Fruit fly (Drosophila melanogaster): ENCODE measurements around the gene CG13102.

Gene CG13102

dm6 chr2L:8984614-8985318 lies 27.2 kb upstream of the CG13102 start, which contains the start of gene CG13101 (continued):
- 0 out of 2 replicates have a peak, but pooled peaks have one; percentile 46 for TF ChIP-seq Lim3 (GFP tag; IDR thresholded peaks at IDR 0.05)
- TF ChIP-seq sd (tag; optimal IDR thresholded peaks at IDR 0.05), result peak; percentile 84
- TF ChIP-seq zen (tag; optimal IDR thresholded peaks at IDR 0.05), result peak; percentile 89
- TF ChIP-seq trem (tag; optimal IDR thresholded peaks at IDR 0.05), result peak; percentile 88
- TF ChIP-seq Ets97D (GFP tag; optimal IDR thresholded peaks at IDR 0.05), result peak; percentile 53
- TF ChIP-seq Dref (GFP tag; IDR thresholded peaks at IDR 0.05), result no peak
- TF ChIP-seq mld (GFP tag; IDR thresholded peaks at IDR 0.05; ENCODE audit: partially characterized antibody), result no peak
- peak; percentile 77 for TF ChIP-seq ac (GFP tag; optimal IDR thresholded peaks at IDR 0.05)
- peak; percentile 24 for TF ChIP-seq CG4328 (GFP tag; optimal IDR thresholded peaks at IDR 0.05)
- peak; percentile 89 for TF ChIP-seq CG15601 (tag; optimal IDR thresholded peaks at IDR 0.05)
- TF ChIP-seq Tbp (GFP tag; optimal IDR thresholded peaks at IDR 0.05), result no peak
- TF ChIP-seq zfh1 (GFP tag; IDR thresholded peaks at IDR 0.05), result peak; percentile 94
- TF ChIP-seq CG9932 (GFP tag; IDR thresholded peaks at IDR 0.05), result peak; percentile 93
- TF ChIP-seq pita (GFP tag; optimal IDR thresholded peaks at IDR 0.05), result no peak
- no peak for TF ChIP-seq hb (GFP tag; IDR thresholded peaks at IDR 0.05; ENCODE audit: partially characterized antibody)
- TF ChIP-seq nerfin-2 (GFP tag; IDR thresholded peaks at IDR 0.05; ENCODE audit: partially characterized antibody), result no peak
- TF ChIP-seq Doc3 (GFP tag; IDR thresholded peaks at IDR 0.05; ENCODE audit: partially characterized antibody), result no peak
- TF ChIP-seq Ravus (GFP tag; IDR thresholded peaks at IDR 0.05), result peak; percentile 84
- TF ChIP-seq Hr3 (GFP tag; optimal IDR thresholded peaks at IDR 0.05), result peak; percentile 90
- TF ChIP-seq twi (tag; optimal IDR thresholded peaks at IDR 0.05), result peak; percentile 84
- peak; percentile 96 for TF ChIP-seq Rfx (GFP tag; IDR thresholded peaks at IDR 0.05)
- peak; percentile 89 for TF ChIP-seq H15 (GFP tag; IDR thresholded peaks at IDR 0.05)
- peak; percentile 85 for TF ChIP-seq CG5245 (GFP tag; optimal IDR thresholded peaks at IDR 0.05)
- TF ChIP-seq bcd (GFP tag; optimal IDR thresholded peaks at IDR 0.05), result peak; percentile 92
- TF ChIP-seq CG8765 (GFP tag; IDR thresholded peaks at IDR 0.05), result peak; percentile 80; the same call in 1 of the 2 replicates
- TF ChIP-seq B-H1 (GFP tag; IDR thresholded peaks at IDR 0.05), result peak; percentile 91
- peak; percentile 56 for TF ChIP-seq CG33213 (GFP tag; optimal IDR thresholded peaks at IDR 0.05)
- TF ChIP-seq z (GFP tag; IDR thresholded peaks at IDR 0.05), result peak; percentile 70; the same call in 2 of the 3 replicates
- TF ChIP-seq CoRest (tag; optimal IDR thresholded peaks at IDR 0.05), result peak; percentile 94
- peak; percentile 82 for TF ChIP-seq CG9437 (GFP tag; optimal IDR thresholded peaks at IDR 0.05)
- peak; percentile 60 for TF ChIP-seq gcm2 (GFP tag; optimal IDR thresholded peaks at IDR 0.05)
- peak; percentile 90 for TF ChIP-seq nau (GFP tag; optimal IDR thresholded peaks at IDR 0.05)
- TF ChIP-seq kay (GFP tag; optimal IDR thresholded peaks at IDR 0.05), result peak; percentile 77
- no peak for TF ChIP-seq Doc2 (GFP tag; IDR thresholded peaks at IDR 0.05)
- TF ChIP-seq chn (GFP tag; optimal IDR thresholded peaks at IDR 0.05), result peak; percentile 83
- peak; percentile 1 for TF ChIP-seq CG15479 (GFP tag; optimal IDR thresholded peaks at IDR 0.05)
- peak; percentile 67; the same call in 3 of the 4 replicates for TF ChIP-seq Gug (GFP tag; IDR thresholded peaks at IDR 0.05)
- no peak for TF ChIP-seq HLH4C (GFP tag; IDR thresholded peaks at IDR 0.05; ENCODE audit: partially characterized antibody)
- peak; percentile 39 for TF ChIP-seq CG10543 (GFP tag; optimal IDR thresholded peaks at IDR 0.05)
